Worm (Caenorhabditis elegans) whole organism, midembryonic: Measurements from ENCODE around the gene best-12.

Source experiments
- T22C8.4 ChIP-seq: fragments of 200-800 bp; sonication (Bioruptor generic); IDR thresholded peaks from 2 replicates; pipeline ENCODE4 v1.3.6; 2022; ENCODE audit warnings: missing genetic modification characterization, missing compliant biosample characterization
- cog-1 ChIP-seq: sonication (generic microtip); optimal IDR thresholded peaks from 2 replicates; lab custom pipeline; 2016; ENCODE audit warnings: missing genetic modification characterization, missing compliant biosample characterization
- flt-1 ChIP-seq: fragments of 200-800 bp; sonication (Bioruptor generic); IDR thresholded peaks from 2 replicates; pipeline ENCODE4 v1.3.6; 2022; ENCODE audit warnings: missing genetic modification characterization, missing compliant biosample characterization
- klf-2 ChIP-seq: fragments of 200-800 bp; sonication (Bioruptor generic); conservative IDR thresholded peaks from 2 replicates; pipeline ENCODE4 v1.3.6; 2022; ENCODE audit warnings: missing genetic modification reagents, missing genetic modification characterization, missing compliant biosample characterization
- med-1 ChIP-seq: sonication (generic microtip); optimal IDR thresholded peaks from 2 replicates; lab custom pipeline; 2017; ENCODE audit warnings: missing genetic modification characterization, mild to moderate bottlenecking, missing compliant biosample characterization, antibody characterized with exemption, missing genetic modification reagents; ENCODE audit not compliant: insufficient read depth
- ref-1 ChIP-seq: fragments of 200-800 bp; sonication (Bioruptor generic); conservative IDR thresholded peaks from 2 replicates; pipeline ENCODE4 v1.3.6; 2022; ENCODE audit warnings: missing genetic modification reagents, missing genetic modification characterization, missing compliant biosample characterization
- tab-1 ChIP-seq: fragments of 200-800 bp; sonication (Bioruptor generic); IDR thresholded peaks from 2 replicates; pipeline ENCODE4 v1.3.6; 2022; ENCODE audit warnings: missing genetic modification characterization, missing compliant biosample characterization
- ztf-23 ChIP-seq: fragments of 200-800 bp; sonication (Bioruptor generic); IDR thresholded peaks from 2 replicates; pipeline ENCODE4 v1.3.6; 2022; ENCODE audit warnings: missing genetic modification reagents, missing genetic modification characterization, missing compliant biosample characterization
- ztf-29 ChIP-seq: fragments of 200-800 bp; sonication (Bioruptor generic); IDR thresholded peaks from 2 replicates; pipeline ENCODE4 v1.3.6; 2022; ENCODE audit warnings: missing genetic modification reagents, missing genetic modification characterization, missing compliant biosample characterization

DNA sequence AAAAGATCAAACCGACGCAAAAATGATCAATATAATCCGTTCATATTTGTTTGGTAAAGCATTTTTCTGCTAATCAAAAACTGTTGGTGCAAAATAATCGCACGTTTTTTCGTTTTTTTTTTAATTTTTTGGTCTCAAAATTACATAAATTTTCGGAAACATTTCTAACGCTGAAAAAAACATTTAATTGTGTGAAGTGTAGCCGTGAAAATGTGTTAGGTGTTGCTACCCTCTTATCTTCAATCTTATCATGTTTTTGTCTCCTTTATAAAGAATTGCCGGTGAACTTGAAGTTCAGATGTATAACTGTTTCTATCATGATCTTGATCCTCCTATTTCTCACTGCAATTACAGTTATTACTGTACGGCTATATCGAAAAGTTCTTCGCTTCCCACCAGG is 19.7 kb downstream of the best-12 start, which contains the start of gene cyp-35D1:
- TF ChIP-seq ztf-29 (GFP tag; lab: Robert Waterston, UW), result no peak
- TF ChIP-seq ref-1 (GFP tag; lab: Robert Waterston, UW), result no peak
- TF ChIP-seq T22C8.4 (GFP tag; lab: Robert Waterston, UW), result no peak
- no peak for TF ChIP-seq tab-1 (GFP tag; lab: Robert Waterston, UW)
- no peak for TF ChIP-seq cog-1 (tag; lab: Kevin White, UChicago)
- no peak for TF ChIP-seq klf-2 (GFP tag; lab: Robert Waterston, UW)
- TF ChIP-seq med-1 (GFP tag; lab: Kevin White, UChicago), result no peak
- no peak for TF ChIP-seq flt-1
- TF ChIP-seq ztf-23, result no peak
